Fruit fly (Drosophila melanogaster): ENCODE results near the gene Osi9.

DNA sequence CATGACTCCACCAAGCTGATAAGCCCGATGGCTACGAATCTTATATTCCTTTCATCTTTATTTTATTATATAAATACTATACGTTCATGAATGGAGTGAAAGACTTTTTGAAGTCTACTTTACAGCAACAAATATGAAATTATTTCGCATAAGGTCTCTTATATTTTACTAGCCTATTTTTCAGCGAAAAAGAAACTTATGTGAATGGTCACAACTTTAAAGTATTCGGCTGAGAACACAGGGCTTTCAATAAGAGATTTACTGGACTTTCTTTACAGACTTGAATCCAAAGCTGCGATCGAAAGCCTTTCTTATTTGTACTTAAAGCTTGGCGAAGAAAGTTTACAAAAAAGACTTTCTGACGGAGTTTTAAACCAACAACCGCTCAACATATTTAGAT is 21.0 kb upstream of the Osi9 start:
- TF ChIP-seq kay (GFP tag; ENCODE audit: borderline replicate concordance): no peak
- TF ChIP-seq Hr96 (GFP tag; optimal IDR thresholded peaks at IDR 0.05): no peak
- no peak for TF ChIP-seq bab1 (GFP tag; optimal IDR thresholded peaks at IDR 0.05)
- TF ChIP-seq ovo (GFP tag; optimal IDR thresholded peaks at IDR 0.05): no peak
- TF ChIP-seq CG1620 (GFP tag; optimal IDR thresholded peaks at IDR 0.05): no peak
- TF ChIP-seq CG33017 (tag; optimal IDR thresholded peaks at IDR 0.05): no peak
- no peak for TF ChIP-seq cnc (optimal IDR thresholded peaks at IDR 0.05)
- no peak for TF ChIP-seq pad (GFP tag; optimal IDR thresholded peaks at IDR 0.05)
- no peak for TF ChIP-seq Clk (GFP tag; optimal IDR thresholded peaks at IDR 0.05)
- no peak for TF ChIP-seq cic (GFP tag; optimal IDR thresholded peaks at IDR 0.05)
- TF ChIP-seq tj (GFP tag; optimal IDR thresholded peaks at IDR 0.05): no peak

Data from whole organism, adult.